Fruit fly (Drosophila melanogaster) whole organism, pupa: ENCODE data around the gene Fntb.

Experiments used
- CG10348 ChIP-seq: fragments of 200-800 bp; sonication (Bioruptor generic); IDR thresholded peaks from 2 replicates; pipeline ENCODE4 v1.3.6; 2022; ENCODE audit warnings: missing biosample characterization, missing genetic modification characterization
- CG12605 ChIP-seq: fragments of 200-800 bp; sonication (Bioruptor generic); IDR thresholded peaks from 2 replicates; pipeline ENCODE4 v1.3.6; 2022; ENCODE audit warnings: missing biosample characterization, missing genetic modification characterization
- CG13204 ChIP-seq: fragments of 200-800 bp; sonication (Bioruptor generic); optimal IDR thresholded peaks from 2 replicates; lab custom pipeline; 2018; ENCODE audit warnings: missing biosample characterization, mild to moderate bottlenecking, missing genetic modification characterization, moderate library complexity
- CG14655 ChIP-seq: fragments of 200-800 bp; sonication (Bioruptor generic); optimal IDR thresholded peaks from 3 replicates; lab custom pipeline; 2017; ENCODE audit warnings: mild to moderate bottlenecking, missing biosample characterization, missing genetic modification reagents, missing genetic modification characterization
- CG15710 ChIP-seq: fragments of 200-800 bp; sonication (Bioruptor generic); optimal IDR thresholded peaks from 2 replicates; lab custom pipeline; 2018; ENCODE audit warnings: missing biosample characterization, mild to moderate bottlenecking, missing genetic modification characterization, moderate library complexity
- CG17806 ChIP-seq: fragments of 200-800 bp; sonication (Bioruptor generic); optimal IDR thresholded peaks from 2 replicates; lab custom pipeline; 2018; ENCODE audit warnings: missing biosample characterization, mild to moderate bottlenecking, missing genetic modification characterization, moderate library complexity
- CG32121 ChIP-seq: fragments of 200-800 bp; sonication (Bioruptor generic); IDR thresholded peaks from 2 replicates; pipeline ENCODE4 v1.3.6; 2022; ENCODE audit warnings: missing biosample characterization, missing genetic modification characterization
- CG34367 ChIP-seq: fragments of 200-800 bp; sonication (Bioruptor generic); optimal IDR thresholded peaks from 2 replicates; lab custom pipeline; 2018; ENCODE audit warnings: missing biosample characterization, mild to moderate bottlenecking, missing genetic modification characterization
- CG4496 ChIP-seq: fragments of 200-800 bp; sonication (Bioruptor generic); IDR thresholded peaks from 3 replicates; pipeline ENCODE4 v1.3.6; 2022; ENCODE audit warnings: missing biosample characterization, missing genetic modification characterization
- CG8159 ChIP-seq: fragments of 200-800 bp; sonication (Bioruptor generic); optimal IDR thresholded peaks from 3 replicates; lab custom pipeline; 2018; ENCODE audit warnings: missing biosample characterization, mild to moderate bottlenecking, missing genetic modification characterization, moderate library complexity
- CG8301 ChIP-seq: fragments of 200-800 bp; sonication (Bioruptor generic); optimal IDR thresholded peaks from 2 replicates; lab custom pipeline; 2018; ENCODE audit warnings: missing biosample characterization, mild to moderate bottlenecking, missing genetic modification characterization
- CG9948 ChIP-seq: fragments of 200-800 bp; sonication (Bioruptor generic); optimal IDR thresholded peaks from 2 replicates; lab custom pipeline; 2018; ENCODE audit warnings: missing biosample characterization, mild to moderate bottlenecking, missing genetic modification characterization, moderate library complexity
- D1 ChIP-seq: fragments of 200-800 bp; sonication (Bioruptor generic); optimal IDR thresholded peaks from 2 replicates; lab custom pipeline; 2018; ENCODE audit warnings: missing biosample characterization, mild to moderate bottlenecking, missing genetic modification characterization, moderate library complexity
- EcR ChIP-seq: fragments of 200-800 bp; sonication (Bioruptor generic); optimal IDR thresholded peaks from 3 replicates; lab custom pipeline; 2019; ENCODE audit warnings: missing biosample characterization, missing genetic modification characterization, mild to moderate bottlenecking, moderate library complexity, missing genetic modification reagents
- Ets98B ChIP-seq: fragments of 200-800 bp; sonication (Bioruptor generic); IDR thresholded peaks from 2 replicates; pipeline ENCODE4 v1.3.6; 2022; ENCODE audit warnings: missing biosample characterization, missing genetic modification characterization
- Pif1A ChIP-seq: fragments of 200-800 bp; sonication (Bioruptor generic); optimal IDR thresholded peaks from 3 replicates; lab custom pipeline; 2016; ENCODE audit warnings: missing biosample characterization, missing genetic modification characterization
- Pif1B ChIP-seq: fragments of 200-800 bp; sonication (Bioruptor generic); optimal IDR thresholded peaks from 3 replicates; lab custom pipeline; 2016; ENCODE audit warnings: missing biosample characterization, missing genetic modification characterization
- Snoo ChIP-seq: fragments of 200-800 bp; sonication (Bioruptor generic); optimal IDR thresholded peaks from 3 replicates; lab custom pipeline; 2017; ENCODE audit warnings: missing biosample characterization, mild to moderate bottlenecking, missing genetic modification characterization, inconsistent platforms
- fd96Ca ChIP-seq: fragments of 200-800 bp; sonication (Bioruptor generic); IDR thresholded peaks from 3 replicates; pipeline ENCODE4 v1.3.6; 2022; ENCODE audit warnings: missing biosample characterization, missing genetic modification characterization
- gl ChIP-seq: fragments of 200-800 bp; sonication (Bioruptor generic); optimal IDR thresholded peaks from 2 replicates; lab custom pipeline; 2018; ENCODE audit warnings: missing biosample characterization, mild to moderate bottlenecking, missing genetic modification characterization
- rn ChIP-seq: fragments of 200-800 bp; sonication (Bioruptor generic); IDR thresholded peaks from 2 replicates; pipeline ENCODE4 v1.3.6; 2022; ENCODE audit warnings: missing biosample characterization, missing genetic modification characterization

The Fntb gene

dm6 chr3R:16432665-16433065 is at the start of gene Fntb:
TSS of gene Fntb (plus strand) at chr3R:16432998.
- peak; percentile 35 for TF ChIP-seq Snoo (tag; lab: Kevin White, UChicago)
- no peak for TF ChIP-seq rn (GFP tag; lab: Robert Waterston, UW)
- TF ChIP-seq Pif1A (GFP tag; lab: Kevin White, UChicago): no peak
- peak; percentile 68 for TF ChIP-seq CG15710
- no peak for TF ChIP-seq D1 (tag; lab: Kevin White, UChicago)
- TF ChIP-seq CG8159 (tag; lab: Kevin White, UChicago): no peak
- peak; percentile 62 for TF ChIP-seq CG17806 (tag; lab: Kevin White, UChicago)
- TF ChIP-seq Pif1B (GFP tag; lab: Kevin White, UChicago): no peak
- TF ChIP-seq fd96Ca (GFP tag; lab: Robert Waterston, UW): no peak
- no peak for TF ChIP-seq gl
- TF ChIP-seq CG8301: peak; percentile 66
- peak; percentile 57 for TF ChIP-seq CG9948 (tag; lab: Kevin White, UChicago)
- TF ChIP-seq EcR (GFP tag; lab: Kevin White, UChicago): no peak
- no peak for TF ChIP-seq CG4496 (GFP tag; lab: Robert Waterston, UW)
- peak; percentile 56 for TF ChIP-seq CG32121
- no peak for TF ChIP-seq CG10348 (GFP tag; lab: Robert Waterston, UW)
- peak; percentile 37; the same call in 1 of the 2 replicates for TF ChIP-seq CG12605 (GFP tag; lab: Robert Waterston, UW)
- TF ChIP-seq CG14655 (GFP tag; lab: Kevin White, UChicago): no peak
- no peak for TF ChIP-seq CG13204 (GFP tag; lab: Kevin White, UChicago)
- no peak; the same call in 1 of the 2 replicates for TF ChIP-seq Ets98B (GFP tag; lab: Robert Waterston, UW)
- TF ChIP-seq CG34367: peak; percentile 40
- TF ChIP-seq, all 21 proteins: peak for 8

DNA sequence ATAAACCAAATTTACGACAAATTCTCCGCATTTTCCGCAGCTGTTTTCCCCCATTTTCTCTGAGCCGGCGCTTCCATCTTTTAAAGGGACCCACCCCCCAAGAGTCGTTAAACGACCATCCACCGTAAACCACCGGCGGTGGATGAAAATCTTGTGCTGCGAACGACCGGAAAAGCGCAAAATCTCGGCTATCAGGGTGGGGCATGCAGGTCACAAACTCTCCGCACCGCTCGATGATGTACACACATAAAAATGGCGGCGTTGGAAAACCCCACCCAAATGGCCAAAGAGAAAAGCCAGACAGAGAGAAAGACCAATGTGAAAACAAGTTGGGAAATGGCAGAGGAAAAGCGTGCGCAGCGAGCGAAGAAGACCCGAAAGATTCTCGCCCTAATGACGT is 47.2 kb upstream of the Fntb start:
- TF ChIP-seq rn (GFP tag; lab: Robert Waterston, UW) (no peak), CG14655 (GFP tag; lab: Kevin White, UChicago) (no peak), CG32121 (no peak), EcR (GFP tag; lab: Kevin White, UChicago) (no peak), CG9948 (tag; lab: Kevin White, UChicago) (no peak)
- TF ChIP-seq, all 21 proteins: peak for 0

DNA sequence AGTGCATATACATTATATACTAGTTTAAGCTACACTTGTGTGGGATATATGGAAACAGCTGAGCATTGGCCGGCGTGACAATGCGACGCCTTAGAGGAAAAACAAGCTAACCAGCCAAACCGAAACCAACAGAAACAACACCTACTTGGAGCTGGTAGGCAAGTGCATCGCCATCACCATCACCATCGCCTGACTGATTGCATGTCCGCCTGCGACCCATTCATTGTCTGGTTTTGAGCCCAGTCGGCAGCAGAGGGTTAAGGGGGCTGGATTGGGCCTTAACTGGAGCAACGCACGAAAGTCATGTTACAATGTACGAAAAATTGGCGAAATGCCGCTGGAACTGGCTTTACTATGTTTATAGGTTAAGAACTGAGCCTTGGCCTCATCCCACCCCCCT is 45.8 kb upstream of the Fntb start:
- no peak for TF ChIP-seq CG17806 (tag; lab: Kevin White, UChicago)
- no peak for TF ChIP-seq CG9948 (tag; lab: Kevin White, UChicago)
- TF ChIP-seq EcR (GFP tag; lab: Kevin White, UChicago): no peak
- no peak for TF ChIP-seq CG32121
- TF ChIP-seq, all 21 proteins: peak for 0

DNA sequence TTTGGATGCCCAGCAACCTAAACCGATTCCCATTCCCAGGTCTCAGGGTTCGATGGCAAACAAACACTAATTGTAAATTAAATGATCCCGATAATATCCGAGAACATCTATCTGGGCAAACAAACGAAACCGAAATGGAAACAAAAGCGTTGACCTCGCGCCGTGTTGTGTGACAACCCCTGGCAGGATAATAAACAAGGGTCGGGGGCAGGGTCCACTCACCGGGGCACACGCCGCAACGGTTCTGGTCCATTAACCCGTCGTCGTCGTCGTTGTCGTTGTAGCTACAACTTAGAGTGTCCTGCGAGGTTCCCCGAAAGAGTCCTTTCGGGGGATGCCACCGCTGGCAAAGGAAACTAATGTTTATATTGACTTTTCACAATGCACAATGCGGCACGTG is 43.7 kb upstream of the Fntb start:
- no peak for TF ChIP-seq CG13204 (GFP tag; lab: Kevin White, UChicago)
- no peak for TF ChIP-seq CG15710
- no peak for TF ChIP-seq CG4496 (GFP tag; lab: Robert Waterston, UW)

DNA sequence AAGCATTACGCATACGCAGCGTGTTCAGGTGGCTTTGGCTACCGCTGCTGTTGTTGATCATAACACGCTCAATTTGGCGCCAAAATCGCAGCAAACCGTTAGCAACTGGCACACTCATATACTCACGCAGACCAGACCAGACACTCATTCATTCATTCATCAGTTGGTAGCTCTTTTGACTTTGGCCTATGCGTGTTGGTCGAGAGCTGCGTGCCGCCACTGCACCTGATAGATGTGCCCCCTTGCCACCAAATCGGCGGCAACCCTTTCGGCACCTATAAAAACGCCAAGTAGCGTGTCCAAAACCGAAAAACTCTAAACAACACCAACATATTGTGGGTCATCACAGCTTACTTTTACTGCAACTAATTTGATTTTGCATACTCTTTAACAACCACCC is 38.3 kb upstream of the Fntb start:
- TF ChIP-seq CG8159 (tag; lab: Kevin White, UChicago) (no peak), rn (GFP tag; lab: Robert Waterston, UW) (no peak), Snoo (tag; lab: Kevin White, UChicago) (no peak), EcR (GFP tag; lab: Kevin White, UChicago) (no peak), Pif1B (GFP tag; lab: Kevin White, UChicago) (no peak), CG12605 (GFP tag; lab: Robert Waterston, UW) (no peak), CG10348 (GFP tag; lab: Robert Waterston, UW) (no peak), CG17806 (tag; lab: Kevin White, UChicago) (no peak), fd96Ca (GFP tag; lab: Robert Waterston, UW) (no peak), CG9948 (tag; lab: Kevin White, UChicago) (no peak), CG8301 (no peak), CG14655 (GFP tag; lab: Kevin White, UChicago) (no peak)

DNA sequence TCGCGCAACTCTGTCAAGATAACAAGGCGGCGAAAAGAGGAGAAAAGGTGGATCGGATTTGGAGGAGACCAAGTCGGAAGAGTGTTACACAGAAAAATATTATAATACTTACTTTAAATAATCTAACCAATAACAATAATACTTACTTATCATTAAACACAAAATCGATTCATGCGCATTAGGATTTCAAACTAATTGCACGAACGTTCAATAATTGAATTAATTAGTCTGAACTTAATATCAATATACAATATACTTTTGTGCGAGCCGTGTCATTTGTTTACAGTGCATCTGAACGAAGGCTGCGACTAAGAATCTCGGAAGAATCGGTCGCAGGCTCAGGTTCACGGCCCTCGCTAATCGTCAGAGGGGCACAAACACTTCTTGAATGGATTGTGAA is 37.4 kb upstream of the Fntb start:
- TF ChIP-seq CG4496 (GFP tag; lab: Robert Waterston, UW): no peak
- no peak for TF ChIP-seq CG8159 (tag; lab: Kevin White, UChicago)
- TF ChIP-seq rn (GFP tag; lab: Robert Waterston, UW): no peak
- no peak for TF ChIP-seq CG17806 (tag; lab: Kevin White, UChicago)
- TF ChIP-seq CG32121: no peak
- TF ChIP-seq Ets98B (GFP tag; lab: Robert Waterston, UW): no peak
- TF ChIP-seq CG9948 (tag; lab: Kevin White, UChicago): no peak
- TF ChIP-seq EcR (GFP tag; lab: Kevin White, UChicago): no peak
- TF ChIP-seq CG13204 (GFP tag; lab: Kevin White, UChicago): no peak
- no peak for TF ChIP-seq Pif1A (GFP tag; lab: Kevin White, UChicago)
- TF ChIP-seq CG34367: no peak
- TF ChIP-seq CG12605 (GFP tag; lab: Robert Waterston, UW): no peak
- no peak for TF ChIP-seq Snoo (tag; lab: Kevin White, UChicago)
- TF ChIP-seq Pif1B (GFP tag; lab: Kevin White, UChicago): no peak
- TF ChIP-seq, all 21 proteins: peak for 0

DNA sequence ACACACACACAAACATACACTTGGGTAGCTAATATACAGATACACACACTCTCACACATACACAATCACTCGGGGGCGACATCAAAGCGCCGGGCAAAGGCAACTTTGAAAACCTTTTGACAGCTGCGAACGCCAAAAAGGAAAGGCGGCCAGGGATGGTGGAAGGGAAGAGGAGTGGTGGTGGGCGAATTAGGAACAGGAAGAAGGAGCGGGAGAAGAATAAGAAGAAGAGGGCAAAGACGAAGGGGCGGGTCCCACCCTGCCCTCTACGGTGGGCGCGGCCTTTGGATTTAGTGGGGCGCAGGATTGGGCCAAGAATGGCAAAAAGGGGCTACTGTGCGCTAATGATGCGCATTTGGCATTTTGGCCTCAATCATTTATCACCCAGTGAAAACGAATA is 36.2 kb upstream of the Fntb start:
- TF ChIP-seq CG32121 (no peak), Snoo (tag; lab: Kevin White, UChicago) (no peak), Pif1B (GFP tag; lab: Kevin White, UChicago) (no peak), fd96Ca (GFP tag; lab: Robert Waterston, UW) (no peak), CG15710 (no peak), CG4496 (GFP tag; lab: Robert Waterston, UW) (no peak), CG14655 (GFP tag; lab: Kevin White, UChicago) (no peak), CG10348 (GFP tag; lab: Robert Waterston, UW) (no peak)
